Fruit fly (Drosophila melanogaster) whole organism, embryonic: ENCODE data around the gene CG4301.

Experiments used
- CG10147 ChIP-seq: fragments of 200-800 bp; sonication (Bioruptor generic); optimal IDR thresholded peaks from 2 replicates; lab custom pipeline; 2019; ENCODE audit warnings: missing biosample characterization, mild to moderate bottlenecking, missing genetic modification characterization, moderate library complexity
- CG1024 ChIP-seq: fragments of 200-800 bp; sonication (Bioruptor generic); IDR thresholded peaks from 2 replicates; pipeline ENCODE4 v1.3.6; 2022; ENCODE audit warnings: missing biosample characterization, missing genetic modification characterization
- CG10267 ChIP-seq: fragments of 200-800 bp; sonication (Bioruptor generic); optimal IDR thresholded peaks from 2 replicates; lab custom pipeline; 2018; ENCODE audit warnings: missing biosample characterization, mild to moderate bottlenecking, missing genetic modification characterization, moderate library complexity
- CG13123 ChIP-seq: fragments of 200-800 bp; sonication (Bioruptor generic); optimal IDR thresholded peaks from 2 replicates; lab custom pipeline; 2016; ENCODE audit warnings: missing biosample characterization, missing genetic modification characterization
- CG14441 ChIP-seq: fragments of 200-800 bp; sonication (Bioruptor generic); IDR thresholded peaks from 2 replicates; pipeline ENCODE4 v1.3.6; 2022; ENCODE audit warnings: missing biosample characterization, missing genetic modification characterization
- CG16815 ChIP-seq: fragments of 200-800 bp; sonication (Bioruptor generic); optimal IDR thresholded peaks from 3 replicates; lab custom pipeline; 2017; ENCODE audit warnings: missing biosample characterization, mild to moderate bottlenecking, missing genetic modification characterization
- CG17385 ChIP-seq: fragments of 200-800 bp; sonication (Bioruptor generic); optimal IDR thresholded peaks from 3 replicates; lab custom pipeline; 2018; ENCODE audit warnings: missing biosample characterization, mild to moderate bottlenecking, missing genetic modification characterization
- CG17568 ChIP-seq: fragments of 200-800 bp; sonication (Bioruptor generic); optimal IDR thresholded peaks from 2 replicates; lab custom pipeline; 2018; ENCODE audit warnings: missing biosample characterization, mild to moderate bottlenecking, missing genetic modification characterization, moderate library complexity
- CG2678 ChIP-seq: fragments of 200-800 bp; sonication (Bioruptor generic); optimal IDR thresholded peaks from 3 replicates; lab custom pipeline; 2019; ENCODE audit warnings: missing biosample characterization, mild to moderate bottlenecking, missing genetic modification characterization, moderate library complexity
- CG31224 ChIP-seq: fragments of 200-800 bp; sonication (Bioruptor generic); IDR thresholded peaks from 2 replicates; pipeline ENCODE4 v1.3.6; 2022; ENCODE audit warnings: missing biosample characterization, missing genetic modification characterization
- CG32532 ChIP-seq: fragments of 200-800 bp; sonication (Bioruptor generic); IDR thresholded peaks from 2 replicates; pipeline ENCODE4 v1.3.6; 2022; ENCODE audit warnings: missing biosample characterization, missing genetic modification characterization
- CG3407 ChIP-seq: fragments of 200-800 bp; sonication (Bioruptor generic); optimal IDR thresholded peaks from 2 replicates; lab custom pipeline; 2018; ENCODE audit warnings: missing biosample characterization, mild to moderate bottlenecking, missing genetic modification characterization
- CG3726 ChIP-seq: fragments of 200-800 bp; sonication (Bioruptor generic); IDR thresholded peaks from 3 replicates; pipeline ENCODE4, ENCODE4 v1.3.6; 2022; ENCODE audit warnings: missing biosample characterization, missing genetic modification characterization
- CG3847 ChIP-seq: fragments of 200-800 bp; sonication (Bioruptor generic); IDR thresholded peaks from 2 replicates; pipeline ENCODE4 v1.3.6; 2022; ENCODE audit warnings: missing biosample characterization, missing genetic modification characterization
- CG7987 ChIP-seq: fragments of 200-800 bp; sonication (Bioruptor generic); optimal IDR thresholded peaks from 2 replicates; lab custom pipeline; 2018; ENCODE audit warnings: missing biosample characterization, mild to moderate bottlenecking, missing genetic modification characterization, moderate library complexity
- CG8478 ChIP-seq: fragments of >200 bp; optimal IDR thresholded peaks from 2 replicates; lab custom pipeline; 2018
- Dek ChIP-seq: fragments of 200-800 bp; sonication (Bioruptor generic); optimal IDR thresholded peaks from 3 replicates; lab custom pipeline; 2019; ENCODE audit warnings: missing biosample characterization, mild to moderate bottlenecking, missing genetic modification characterization, moderate library complexity
- Dip2 ChIP-seq: fragments of 200-800 bp; sonication (Bioruptor generic); IDR thresholded peaks from 2 replicates; pipeline ENCODE4 v1.3.6; 2022; ENCODE audit warnings: missing biosample characterization, missing genetic modification characterization
- Dip3 ChIP-seq: fragments of 200-800 bp; sonication (Bioruptor generic); optimal IDR thresholded peaks from 3 replicates; lab custom pipeline; 2016; ENCODE audit warnings: missing biosample characterization, missing genetic modification characterization
- E2f1 ChIP-seq: fragments of 200-800 bp; sonication (Bioruptor generic); IDR thresholded peaks from 2 replicates; pipeline ENCODE4 v1.3.6; 2022; ENCODE audit warnings: missing biosample characterization, missing genetic modification characterization
- Gug ChIP-seq: fragments of 200-800 bp; sonication (Bioruptor generic); IDR thresholded peaks from 4 replicates; pipeline ENCODE4 v1.3.6; 2022; ENCODE audit warnings: missing biosample characterization, missing genetic modification characterization
- H15 ChIP-seq: fragments of 200-800 bp; sonication (Bioruptor generic); IDR thresholded peaks from 3 replicates; pipeline ENCODE4 v1.3.6; 2022; ENCODE audit warnings: missing biosample characterization, missing genetic modification characterization
- HLHmδ ChIP-seq: fragments of 200-800 bp; sonication (Bioruptor generic); optimal IDR thresholded peaks from 2 replicates; lab custom pipeline; 2018; ENCODE audit warnings: missing biosample characterization, mild to moderate bottlenecking, missing genetic modification characterization, moderate library complexity
- NfI ChIP-seq: fragments of 200-800 bp; sonication (Bioruptor generic); optimal IDR thresholded peaks from 3 replicates; lab custom pipeline; 2018; ENCODE audit warnings: missing biosample characterization, mild to moderate bottlenecking, missing genetic modification characterization, moderate library complexity
- Poxn ChIP-seq: fragments of 200-800 bp; sonication (Bioruptor generic); IDR thresholded peaks from 2 replicates; pipeline ENCODE4 v1.3.6; 2022; ENCODE audit warnings: missing biosample characterization, missing genetic modification characterization
- Sry-δ ChIP-seq: fragments of 200-800 bp; sonication (Bioruptor generic); optimal IDR thresholded peaks from 2 replicates; lab custom pipeline; 2016; ENCODE audit warnings: missing biosample characterization, missing genetic modification characterization
- TFAM ChIP-seq: fragments of 200-800 bp; sonication (Bioruptor generic); optimal IDR thresholded peaks from 2 replicates; lab custom pipeline; 2017; ENCODE audit warnings: missing biosample characterization, missing genetic modification characterization, inconsistent platforms
- Tbp ChIP-seq: fragments of >200 bp; optimal IDR thresholded peaks from 2 replicates; lab custom pipeline; 2018; ENCODE audit warnings: missing biosample characterization, missing genetic modification characterization
- bbx ChIP-seq: fragments of 200-800 bp; sonication (Bioruptor generic); IDR thresholded peaks from 2 replicates; pipeline ENCODE4 v1.3.6; 2022; ENCODE audit warnings: missing biosample characterization, missing genetic modification characterization; ENCODE audit not compliant: partially characterized antibody
- bsh ChIP-seq, 2 experiments: fragments of 200-800 bp; sonication (Bioruptor generic); optimal IDR thresholded peaks; 2 replicates each; lab custom pipeline; 2017 to 2018; ENCODE audit warnings: mild to moderate bottlenecking in 2 of 2, missing biosample characterization in 2 of 2, missing genetic modification characterization in 2 of 2, moderate library complexity in 1 of 2
- dimm ChIP-seq: fragments of 200-800 bp; sonication (Bioruptor generic); IDR thresholded peaks from 2 replicates; pipeline ENCODE4 v1.3.6; 2022; ENCODE audit warnings: missing biosample characterization, missing genetic modification characterization
- disco-r ChIP-seq: fragments of 200-800 bp; sonication (Bioruptor generic); optimal IDR thresholded peaks from 2 replicates; lab custom pipeline; 2016; ENCODE audit warnings: missing biosample characterization, missing genetic modification characterization
- dm ChIP-seq: fragments of 200-800 bp; sonication (Bioruptor generic); optimal IDR thresholded peaks from 3 replicates; lab custom pipeline; 2016; ENCODE audit warnings: missing biosample characterization, missing genetic modification characterization
- ems ChIP-seq: fragments of 200-800 bp; sonication (Bioruptor generic); optimal IDR thresholded peaks from 3 replicates; lab custom pipeline; 2016; ENCODE audit warnings: missing biosample characterization, missing genetic modification characterization
- esg ChIP-seq: fragments of 200-800 bp; sonication (Bioruptor generic); conservative IDR thresholded peaks from 2 replicates; pipeline ENCODE4 v1.3.6; 2022; ENCODE audit warnings: missing biosample characterization, missing genetic modification characterization
- ewg ChIP-seq: fragments of 200-800 bp; sonication (Bioruptor generic); optimal IDR thresholded peaks from 3 replicates; lab custom pipeline; 2017; ENCODE audit warnings: mild to moderate bottlenecking, missing biosample characterization, missing genetic modification reagents, missing genetic modification characterization
- fru ChIP-seq: fragments of >200 bp; optimal IDR thresholded peaks from 2 replicates; lab custom pipeline; 2017
- fu2 ChIP-seq: fragments of 200-800 bp; sonication (Bioruptor generic); optimal IDR thresholded peaks from 2 replicates; lab custom pipeline; 2016; ENCODE audit warnings: missing biosample characterization, missing genetic modification characterization
- hb ChIP-seq: fragments of 200-800 bp; sonication (Bioruptor generic); IDR thresholded peaks from 3 replicates; pipeline ENCODE4 v1.3.6; 2022; ENCODE audit warnings: missing biosample characterization, missing genetic modification characterization; ENCODE audit not compliant: partially characterized antibody
- knrl ChIP-seq: fragments of 200-800 bp; sonication (Bioruptor generic); IDR thresholded peaks from 3 replicates; pipeline ENCODE4 v1.3.6; 2022; ENCODE audit warnings: missing biosample characterization, missing genetic modification characterization; ENCODE audit not compliant: partially characterized antibody
- lola ChIP-seq, 3 experiments: fragments of >200 bp in 2 of 3; fragments of 200-800 bp in 1 of 3; sonication (Bioruptor generic) in 1 of 3; optimal IDR thresholded peaks; 2 replicates each; lab custom pipeline; 2017 to 2019; ENCODE audit warnings: missing biosample characterization in 3 of 3, missing genetic modification characterization in 3 of 3, mild to moderate bottlenecking in 1 of 3, moderate library complexity in 1 of 3
- org-1 ChIP-seq: fragments of 200-800 bp; sonication (Bioruptor generic); optimal IDR thresholded peaks from 2 replicates; lab custom pipeline; 2017; ENCODE audit warnings: missing biosample characterization, missing genetic modification characterization
- peb ChIP-seq: fragments of 200-800 bp; sonication (Bioruptor generic); IDR thresholded peaks from 2 replicates; pipeline ENCODE4 v1.3.6; 2022; ENCODE audit warnings: missing biosample characterization, missing genetic modification characterization
- pnt ChIP-seq: fragments of 200-800 bp; sonication (Bioruptor generic); optimal IDR thresholded peaks from 3 replicates; lab custom pipeline; 2016; ENCODE audit warnings: missing biosample characterization, missing genetic modification characterization
- prd ChIP-seq, 3 experiments: fragments of >200 bp in 2 of 3; fragments of 200-800 bp in 1 of 3; sonication (Bioruptor generic) in 1 of 3; optimal IDR thresholded peaks in 2 of 3; IDR thresholded peaks in 1 of 3; 2 replicates in 2 of 3; 3 replicates in 1 of 3; pipeline versions ENCODE4 v1.3.6 to Lab custom; 2017 to 2022; ENCODE audit warnings: missing biosample characterization in 1 of 3, missing genetic modification characterization in 1 of 3
- pros ChIP-seq: fragments of 200-800 bp; sonication (Bioruptor generic); optimal IDR thresholded peaks from 3 replicates; lab custom pipeline; 2019; ENCODE audit warnings: missing biosample characterization, mild to moderate bottlenecking, missing genetic modification characterization, moderate library complexity
- psq ChIP-seq: fragments of 200-800 bp; sonication (Bioruptor generic); optimal IDR thresholded peaks from 2 replicates; lab custom pipeline; 2017; ENCODE audit warnings: missing biosample characterization, missing genetic modification characterization
- sqz ChIP-seq: fragments of 200-800 bp; sonication (Bioruptor generic); optimal IDR thresholded peaks from 3 replicates; lab custom pipeline; 2018; ENCODE audit warnings: missing biosample characterization, mild to moderate bottlenecking, missing genetic modification characterization
- usp ChIP-seq: fragments of >200 bp; optimal IDR thresholded peaks from 2 replicates; lab custom pipeline; 2017; ENCODE audit warnings: missing biosample characterization, missing genetic modification characterization
- wek ChIP-seq: fragments of 200-800 bp; sonication (Bioruptor generic); optimal IDR thresholded peaks from 3 replicates; lab custom pipeline; 2018; ENCODE audit warnings: missing biosample characterization, mild to moderate bottlenecking, missing genetic modification characterization, moderate library complexity
- z ChIP-seq: fragments of 200-800 bp; sonication (Bioruptor generic); IDR thresholded peaks from 3 replicates; pipeline ENCODE4 v1.3.6; 2022; ENCODE audit warnings: missing biosample characterization, missing genetic modification characterization

CG4301 gene

DNA sequence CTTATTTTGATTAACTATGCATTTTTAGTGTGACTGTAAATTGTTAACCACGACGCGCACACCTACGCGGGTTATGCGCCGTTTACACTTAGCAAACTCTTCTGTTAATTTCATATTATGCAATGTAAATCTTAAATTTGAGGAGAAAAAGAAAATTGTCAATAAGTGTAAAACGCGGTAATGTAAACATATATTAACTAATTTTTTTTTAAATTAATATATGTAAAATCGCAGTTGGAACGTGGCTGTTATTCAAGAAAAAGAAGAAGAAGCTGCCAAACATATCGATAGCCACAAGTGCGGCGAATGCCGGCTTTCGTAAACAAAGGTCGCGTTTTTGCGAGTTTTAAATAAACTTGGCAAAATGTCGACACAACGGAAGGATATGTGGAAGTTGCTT, 13.9 kb upstream of the CG4301 start, which contains the start of the genes TH1 and mei-41 (continued):
- TF ChIP-seq Tbp (GFP tag; lab: Kevin White, UChicago) (no peak), psq (GFP tag; lab: Kevin White, UChicago) (no peak), bbx (0 out of 2 replicates have a peak, but pooled peaks have one; percentile 12), CG17385 (GFP tag; lab: Kevin White, UChicago) (peak; percentile 96), usp (no peak), CG1024 (GFP tag; lab: Robert Waterston, UW) (peak; percentile 92), NfI (GFP tag; lab: Kevin White, UChicago) (peak; percentile 85), CG16815 (GFP tag; lab: Kevin White, UChicago) (peak; percentile 89), prd (optimal IDR thresholded peaks at IDR 0.05; lab: Kevin White, UChicago) (no peak), prd (GFP tag; IDR thresholded peaks at IDR 0.05; lab: Robert Waterston, UW) (peak; percentile 98), dm (GFP tag; lab: Kevin White, UChicago) (peak; percentile 46), peb (GFP tag; lab: Robert Waterston, UW) (peak; percentile 94), CG3847 (GFP tag; lab: Robert Waterston, UW) (peak; percentile 96), bsh (GFP tag; optimal IDR thresholded peaks at IDR 0.05; lab: Kevin White, UChicago) (peak in 1 of 2 experiments; percentile 91), CG10147 (GFP tag; lab: Kevin White, UChicago) (no peak), CG32532 (peak; percentile 96), CG3726 (GFP tag; lab: Robert Waterston, UW) (peak; percentile 92; the same call in 1 of the 3 replicates), Sry-δ (GFP tag; lab: Kevin White, UChicago) (peak; percentile 46), fru (lab: Kevin White, UChicago) (no peak), HLHmδ (GFP tag; lab: Kevin White, UChicago) (no peak), Gug (GFP tag; lab: Robert Waterston, UW) (peak; percentile 93), CG14441 (GFP tag; lab: Robert Waterston, UW) (peak; percentile 96), H15 (GFP tag; lab: Robert Waterston, UW) (peak; percentile 93), ewg (GFP tag; lab: Kevin White, UChicago) (peak; percentile 82), CG10267 (tag; lab: Kevin White, UChicago) (peak; percentile 89), disco-r (GFP tag; lab: Kevin White, UChicago) (no peak), Dip2 (GFP tag; lab: Robert Waterston, UW) (0 out of 2 replicates have a peak, but pooled peaks have one; percentile 40), lola (GFP tag; optimal IDR thresholded peaks at IDR 0.05; lab: Kevin White, UChicago) (peak in 2 of 3 experiments; percentile 83 to 89), fu2 (GFP tag; lab: Kevin White, UChicago) (peak; percentile 7), sqz (GFP tag; lab: Kevin White, UChicago) (no peak), Poxn (GFP tag; lab: Robert Waterston, UW) (peak; percentile 56; the same call in 1 of the 2 replicates), hb (GFP tag; lab: Robert Waterston, UW) (no peak), wek (GFP tag; lab: Kevin White, UChicago) (no peak), esg (GFP tag; lab: Robert Waterston, UW) (peak; percentile 95), CG13123 (no peak), CG31224 (GFP tag; lab: Robert Waterston, UW) (peak; percentile 90), org-1 (GFP tag; lab: Kevin White, UChicago) (peak; percentile 60), z (GFP tag; lab: Robert Waterston, UW) (no peak), CG2678 (tag; lab: Kevin White, UChicago) (no peak), CG7987 (GFP tag; lab: Kevin White, UChicago) (peak; percentile 56), CG17568 (GFP tag; lab: Kevin White, UChicago) (no peak), E2f1 (peak; percentile 95), Dip3 (peak; percentile 66), pnt (GFP tag; lab: Kevin White, UChicago) (peak; percentile 55), CG8478 (lab: Kevin White, UChicago) (no peak), ems (GFP tag; lab: Kevin White, UChicago) (peak; percentile 59), dimm (peak; percentile 65; the same call in 1 of the 2 replicates), CG3407 (GFP tag; lab: Kevin White, UChicago) (peak; percentile 74), Dek (peak; percentile 87), pros (GFP tag; lab: Kevin White, UChicago) (no peak), knrl (peak; percentile 70), TFAM (GFP tag; lab: Kevin White, UChicago) (no peak)
